Worm (Caenorhabditis elegans) whole organism, midembryonic: ENCODE measurements around the gene F14D7.9.

Experiments used
- T22C8.4 ChIP-seq: fragments of 200-800 bp; sonication (Bioruptor generic); IDR thresholded peaks from 2 replicates; pipeline ENCODE4 v1.3.6; 2022; ENCODE audit warnings: missing genetic modification characterization, missing compliant biosample characterization
- cog-1 ChIP-seq: sonication (generic microtip); optimal IDR thresholded peaks from 2 replicates; lab custom pipeline; 2016; ENCODE audit warnings: missing genetic modification characterization, missing compliant biosample characterization
- flt-1 ChIP-seq: fragments of 200-800 bp; sonication (Bioruptor generic); IDR thresholded peaks from 2 replicates; pipeline ENCODE4 v1.3.6; 2022; ENCODE audit warnings: missing genetic modification characterization, missing compliant biosample characterization
- med-1 ChIP-seq: sonication (generic microtip); optimal IDR thresholded peaks from 2 replicates; lab custom pipeline; 2017; ENCODE audit warnings: missing genetic modification characterization, mild to moderate bottlenecking, missing compliant biosample characterization, antibody characterized with exemption, missing genetic modification reagents; ENCODE audit not compliant: insufficient read depth
- ref-1 ChIP-seq: fragments of 200-800 bp; sonication (Bioruptor generic); conservative IDR thresholded peaks from 2 replicates; pipeline ENCODE4 v1.3.6; 2022; ENCODE audit warnings: missing genetic modification reagents, missing genetic modification characterization, missing compliant biosample characterization
- ztf-23 ChIP-seq: fragments of 200-800 bp; sonication (Bioruptor generic); IDR thresholded peaks from 2 replicates; pipeline ENCODE4 v1.3.6; 2022; ENCODE audit warnings: missing genetic modification reagents, missing genetic modification characterization, missing compliant biosample characterization
- ztf-29 ChIP-seq: fragments of 200-800 bp; sonication (Bioruptor generic); IDR thresholded peaks from 2 replicates; pipeline ENCODE4 v1.3.6; 2022; ENCODE audit warnings: missing genetic modification reagents, missing genetic modification characterization, missing compliant biosample characterization

- no peak for TF ChIP-seq flt-1
- no peak for TF ChIP-seq ztf-23 (GFP tag; lab: Robert Waterston, UW)
- no peak for TF ChIP-seq ref-1 (GFP tag; lab: Robert Waterston, UW)
- TF ChIP-seq med-1 (GFP tag; lab: Kevin White, UChicago) = no peak
- TF ChIP-seq ztf-29 (GFP tag; lab: Robert Waterston, UW) = no peak
- no peak for TF ChIP-seq T22C8.4
- TF ChIP-seq cog-1 = no peak
These were observed 5.1 kb downstream of the F14D7.9 start, which contains the start of the genes spig-3 and F14D7.12 for ce11 chrV:14299569-14300064.
